Fruit fly (Drosophila melanogaster) whole organism: ENCODE measurements around the gene CG11837.

Experiments used
- Dll ChIP-seq: fragments of >200 bp; optimal IDR thresholded peaks from 2 replicates; lab custom pipeline; 2017
- psq ChIP-seq: fragments of >200 bp; optimal IDR thresholded peaks from 2 replicates; lab custom pipeline; 2017

dm6 chr3R:29027122-29027521, 22.2 kb upstream of the CG11837 start, which contains the start of the genes eIF4E6 and CG1951:
- TF ChIP-seq Dll (no peak), psq (lab: Kevin White, UChicago) (no peak)
